Fruit fly (Drosophila melanogaster) Kc167 (cell line): Measurements from ENCODE around the gene drl.

ENCODE experiments used
- Sin3A ChIP-seq: fragments of >200 bp; optimal IDR thresholded peaks from 2 replicates; lab custom pipeline; 2018; ENCODE audit warnings: missing external identifiers
- psq ChIP-seq: fragments of >200 bp; optimal IDR thresholded peaks from 2 replicates; lab custom pipeline; 2017; ENCODE audit warnings: missing external identifiers

dm6 chr2L:19193703-19194102 lies 3.6 kb downstream of the drl start:
- no peak for TF ChIP-seq psq (lab: Kevin White, UChicago)
- no peak for TF ChIP-seq Sin3A (lab: Kevin White, UChicago)
